Fruit fly (Drosophila melanogaster) whole organism, embryonic: ENCODE results near the gene CCDC53.

Experiments
- Bdp1 ChIP-seq: fragments of 200-800 bp; sonication (Bioruptor generic); optimal IDR thresholded peaks from 3 replicates; lab custom pipeline; 2016; ENCODE audit warnings: missing biosample characterization, missing genetic modification characterization
- CG10321 ChIP-seq: fragments of 200-800 bp; sonication (Bioruptor generic); IDR thresholded peaks from 2 replicates; pipeline ENCODE4 v1.3.6; 2022; ENCODE audit warnings: missing biosample characterization, missing genetic modification characterization
- CG10654 ChIP-seq: fragments of 200-800 bp; sonication (Bioruptor generic); optimal IDR thresholded peaks from 2 replicates; lab custom pipeline; 2016; ENCODE audit warnings: missing biosample characterization, missing genetic modification characterization
- CG13894 ChIP-seq: fragments of 200-800 bp; sonication (Bioruptor generic); optimal IDR thresholded peaks from 3 replicates; lab custom pipeline; 2018; ENCODE audit warnings: missing biosample characterization, mild to moderate bottlenecking, missing genetic modification characterization, moderate library complexity
- CG15696 ChIP-seq: fragments of 200-800 bp; sonication (Bioruptor generic); optimal IDR thresholded peaks from 2 replicates; lab custom pipeline; 2019; ENCODE audit warnings: missing biosample characterization, mild to moderate bottlenecking, missing genetic modification characterization, moderate library complexity
- CG17186 ChIP-seq: fragments of 200-800 bp; sonication (Bioruptor generic); optimal IDR thresholded peaks from 3 replicates; lab custom pipeline; 2017; ENCODE audit warnings: missing biosample characterization, missing genetic modification reagents, missing genetic modification characterization
- CG17802 ChIP-seq: fragments of 200-800 bp; sonication (Bioruptor generic); optimal IDR thresholded peaks from 2 replicates; lab custom pipeline; 2018; ENCODE audit warnings: missing biosample characterization, mild to moderate bottlenecking, missing genetic modification characterization, moderate library complexity
- CG30403 ChIP-seq: fragments of 200-800 bp; sonication (Bioruptor generic); optimal IDR thresholded peaks from 3 replicates; lab custom pipeline; 2016; ENCODE audit warnings: missing biosample characterization, missing genetic modification characterization
- CG3847 ChIP-seq: fragments of 200-800 bp; sonication (Bioruptor generic); IDR thresholded peaks from 2 replicates; pipeline ENCODE4 v1.3.6; 2022; ENCODE audit warnings: missing biosample characterization, missing genetic modification characterization
- CG4328 ChIP-seq: fragments of 200-800 bp; sonication (Bioruptor generic); optimal IDR thresholded peaks from 3 replicates; lab custom pipeline; 2017; ENCODE audit warnings: missing biosample characterization, missing genetic modification reagents, missing genetic modification characterization
- CG4404 ChIP-seq: fragments of 200-800 bp; sonication (Bioruptor generic); IDR thresholded peaks from 2 replicates; pipeline ENCODE4 v1.3.6; 2022; ENCODE audit warnings: missing biosample characterization, missing genetic modification characterization
- CG4424 ChIP-seq: fragments of 200-800 bp; sonication (Bioruptor generic); optimal IDR thresholded peaks from 3 replicates; lab custom pipeline; 2016; ENCODE audit warnings: missing biosample characterization, missing genetic modification characterization
- CG6254 ChIP-seq: fragments of 200-800 bp; sonication (Bioruptor generic); optimal IDR thresholded peaks from 3 replicates; lab custom pipeline; 2017; ENCODE audit warnings: mild to moderate bottlenecking, missing biosample characterization, missing genetic modification reagents, missing genetic modification characterization
- CG7271 ChIP-seq: fragments of 200-800 bp; sonication (Bioruptor generic); optimal IDR thresholded peaks from 2 replicates; lab custom pipeline; 2018; ENCODE audit warnings: missing biosample characterization, mild to moderate bottlenecking, missing genetic modification characterization, moderate library complexity
- D ChIP-seq, 2 experiments: fragments of 200-800 bp in 1 of 2; fragments of >200 bp in 1 of 2; sonication (Bioruptor generic) in 1 of 2; optimal IDR thresholded peaks; 2 replicates in 1 of 2; 3 replicates in 1 of 2; lab custom pipeline; 2017; ENCODE audit warnings: mild to moderate bottlenecking in 1 of 2, missing biosample characterization in 1 of 2, missing genetic modification characterization in 1 of 2, missing genetic modification reagents in 1 of 2
- Dfd ChIP-seq, 2 experiments: fragments of >200 bp; optimal IDR thresholded peaks; 2 replicates each; lab custom pipeline; 2017; ENCODE audit warnings: missing biosample characterization in 2 of 2, missing genetic modification characterization in 2 of 2
- Drgx ChIP-seq: fragments of 200-800 bp; sonication (Bioruptor generic); IDR thresholded peaks from 2 replicates; pipeline ENCODE4 v1.3.6; 2022; ENCODE audit warnings: missing biosample characterization, missing genetic modification characterization
- Ets65A ChIP-seq: fragments of 200-800 bp; sonication (Bioruptor generic); peaks from one replicate; lab custom pipeline; 2016; ENCODE audit warnings: missing biosample characterization, missing genetic modification characterization
- HLHmδ ChIP-seq: fragments of 200-800 bp; sonication (Bioruptor generic); optimal IDR thresholded peaks from 2 replicates; lab custom pipeline; 2018; ENCODE audit warnings: missing biosample characterization, mild to moderate bottlenecking, missing genetic modification characterization, moderate library complexity
- Hand ChIP-seq: fragments of 200-800 bp; sonication (Bioruptor generic); optimal IDR thresholded peaks from 2 replicates; lab custom pipeline; 2017; ENCODE audit warnings: mild to moderate bottlenecking, missing biosample characterization, missing genetic modification reagents, missing genetic modification characterization
- Hr39 ChIP-seq: fragments of >200 bp; optimal IDR thresholded peaks from 2 replicates; lab custom pipeline; 2017
- Hr78 ChIP-seq, 2 experiments: fragments of 200-800 bp in 1 of 2; fragments of >200 bp in 1 of 2; sonication (Bioruptor generic) in 1 of 2; optimal IDR thresholded peaks; 2 replicates each; lab custom pipeline; 2017 to 2019; ENCODE audit warnings: missing biosample characterization in 2 of 2, missing genetic modification characterization in 2 of 2, mild to moderate bottlenecking in 1 of 2, moderate library complexity in 1 of 2
- Hsf ChIP-seq: fragments of 200-800 bp; sonication (Bioruptor generic); optimal IDR thresholded peaks from 3 replicates; lab custom pipeline; 2016; ENCODE audit warnings: missing biosample characterization, missing genetic modification characterization
- Mrtf ChIP-seq: fragments of 200-800 bp; sonication (Bioruptor generic); IDR thresholded peaks from 3 replicates; pipeline ENCODE4 v1.3.6; 2022; ENCODE audit warnings: missing biosample characterization, missing genetic modification characterization
- Ravus ChIP-seq: fragments of 200-800 bp; sonication (Bioruptor generic); IDR thresholded peaks from 2 replicates; pipeline ENCODE4 v1.3.6; 2022; ENCODE audit warnings: missing biosample characterization, missing genetic modification characterization
- Rx ChIP-seq: fragments of 200-800 bp; sonication (Bioruptor generic); IDR thresholded peaks from 2 replicates; pipeline ENCODE4 v1.3.6; 2022; ENCODE audit warnings: missing biosample characterization, missing genetic modification characterization
- Sry-β ChIP-seq: fragments of 200-800 bp; sonication (Bioruptor generic); optimal IDR thresholded peaks from 2 replicates; lab custom pipeline; 2018; ENCODE audit warnings: missing biosample characterization, mild to moderate bottlenecking, missing genetic modification characterization, moderate library complexity
- Tbp ChIP-seq: fragments of >200 bp; optimal IDR thresholded peaks from 2 replicates; lab custom pipeline; 2018; ENCODE audit warnings: missing biosample characterization, missing genetic modification characterization
- bigmax ChIP-seq: fragments of 200-800 bp; sonication (Bioruptor generic); optimal IDR thresholded peaks from 2 replicates; lab custom pipeline; 2018; ENCODE audit warnings: missing biosample characterization, mild to moderate bottlenecking, missing genetic modification characterization
- cato ChIP-seq: fragments of 200-800 bp; sonication (Bioruptor generic); optimal IDR thresholded peaks from 2 replicates; lab custom pipeline; 2016; ENCODE audit warnings: missing biosample characterization, missing genetic modification characterization, borderline replicate concordance
- chm ChIP-seq: fragments of 200-800 bp; sonication (Bioruptor generic); IDR thresholded peaks from 2 replicates; pipeline ENCODE4 v1.3.6; 2022; ENCODE audit warnings: missing biosample characterization, missing genetic modification characterization
- crc ChIP-seq: fragments of 200-800 bp; sonication (Bioruptor generic); optimal IDR thresholded peaks from 2 replicates; lab custom pipeline; 2016; ENCODE audit warnings: missing biosample characterization, missing genetic modification characterization
- crp ChIP-seq, 2 experiments: fragments of 200-800 bp; sonication (Bioruptor generic); optimal IDR thresholded peaks; 2 replicates in 1 of 2; 3 replicates in 1 of 2; lab custom pipeline; 2017; ENCODE audit warnings: missing biosample characterization in 2 of 2, missing genetic modification characterization in 2 of 2, mild to moderate bottlenecking in 1 of 2, moderate library complexity in 1 of 2
- da ChIP-seq: fragments of 200-800 bp; sonication (Bioruptor generic); optimal IDR thresholded peaks from 2 replicates; lab custom pipeline; 2016; ENCODE audit warnings: missing biosample characterization, missing genetic modification characterization
- en ChIP-seq: fragments of 200-800 bp; sonication (Bioruptor generic); optimal IDR thresholded peaks from 2 replicates; lab custom pipeline; 2016; ENCODE audit warnings: missing biosample characterization, missing genetic modification characterization
- exex ChIP-seq: fragments of 200-800 bp; sonication (Bioruptor generic); optimal IDR thresholded peaks from 4 replicates; lab custom pipeline; 2018; ENCODE audit warnings: missing biosample characterization, mild to moderate bottlenecking, missing genetic modification characterization, moderate library complexity
- fru ChIP-seq: fragments of >200 bp; optimal IDR thresholded peaks from 2 replicates; lab custom pipeline; 2017
- fu2 ChIP-seq: fragments of 200-800 bp; sonication (Bioruptor generic); optimal IDR thresholded peaks from 2 replicates; lab custom pipeline; 2016; ENCODE audit warnings: missing biosample characterization, missing genetic modification characterization
- grau ChIP-seq: fragments of 200-800 bp; optimal IDR thresholded peaks from 3 replicates; lab custom pipeline; 2019; ENCODE audit warnings: missing biosample characterization, mild to moderate bottlenecking, missing genetic modification characterization, moderate library complexity
- hb ChIP-seq: fragments of 200-800 bp; sonication (Bioruptor generic); IDR thresholded peaks from 3 replicates; pipeline ENCODE4 v1.3.6; 2022; ENCODE audit warnings: missing biosample characterization, missing genetic modification characterization; ENCODE audit not compliant: partially characterized antibody
- lmd ChIP-seq: fragments of 200-800 bp; sonication (Bioruptor generic); IDR thresholded peaks from 2 replicates; pipeline ENCODE4 v1.3.6; 2022; ENCODE audit warnings: missing biosample characterization, missing genetic modification characterization
- mld ChIP-seq: fragments of 200-800 bp; sonication (Bioruptor generic); IDR thresholded peaks from 3 replicates; pipeline ENCODE4 v1.3.6; 2022; ENCODE audit warnings: missing biosample characterization, missing genetic modification characterization; ENCODE audit not compliant: partially characterized antibody
- p53 ChIP-seq: fragments of 200-800 bp; sonication (Bioruptor generic); optimal IDR thresholded peaks from 2 replicates; lab custom pipeline; 2016; ENCODE audit warnings: missing biosample characterization, missing genetic modification characterization
- prd ChIP-seq, 3 experiments: fragments of >200 bp in 2 of 3; fragments of 200-800 bp in 1 of 3; sonication (Bioruptor generic) in 1 of 3; optimal IDR thresholded peaks in 2 of 3; IDR thresholded peaks in 1 of 3; 2 replicates in 2 of 3; 3 replicates in 1 of 3; pipeline versions ENCODE4 v1.3.6 to Lab custom; 2017 to 2022; ENCODE audit warnings: missing biosample characterization in 1 of 3, missing genetic modification characterization in 1 of 3
- psq ChIP-seq: fragments of 200-800 bp; sonication (Bioruptor generic); optimal IDR thresholded peaks from 2 replicates; lab custom pipeline; 2017; ENCODE audit warnings: missing biosample characterization, missing genetic modification characterization
- pum ChIP-seq: fragments of 200-800 bp; sonication (Bioruptor generic); optimal IDR thresholded peaks from 2 replicates; lab custom pipeline; 2016; ENCODE audit warnings: missing biosample characterization, missing genetic modification characterization
- sim ChIP-seq: fragments of 200-800 bp; sonication (Bioruptor generic); IDR thresholded peaks from 2 replicates; pipeline ENCODE4 v1.3.6; 2022; ENCODE audit warnings: missing biosample characterization, missing genetic modification characterization
- trh ChIP-seq: fragments of 200-800 bp; sonication (Bioruptor generic); optimal IDR thresholded peaks from 2 replicates; lab custom pipeline; 2016; ENCODE audit warnings: missing biosample characterization, missing genetic modification characterization
- twi ChIP-seq: fragments of 200-800 bp; optimal IDR thresholded peaks from 2 replicates; lab custom pipeline; 2019; ENCODE audit warnings: missing biosample characterization, mild to moderate bottlenecking, missing genetic modification characterization, moderate library complexity

CCDC53 gene

dm6 chr2L:8082692-8083412 is 41.9 kb downstream of the CCDC53 start, which contains the start of gene Mcr (continued):
- TF ChIP-seq crp (GFP tag; optimal IDR thresholded peaks at IDR 0.05; lab: Kevin White, UChicago) (peak in 1 of 2 experiments; percentile 21), hb (GFP tag; lab: Robert Waterston, UW) (no peak), CG4328 (no peak), sim (GFP tag; lab: Robert Waterston, UW) (no peak), CG30403 (GFP tag; lab: Kevin White, UChicago) (no peak), lmd (GFP tag; lab: Robert Waterston, UW) (no peak), fu2 (GFP tag; lab: Kevin White, UChicago) (no peak), Hsf (GFP tag; lab: Kevin White, UChicago) (peak; percentile 19), CG10654 (GFP tag; lab: Kevin White, UChicago) (peak; percentile 12), bigmax (GFP tag; lab: Kevin White, UChicago) (no peak), CG13894 (tag; lab: Kevin White, UChicago) (no peak), en (GFP tag; lab: Kevin White, UChicago) (no peak), chm (GFP tag; lab: Robert Waterston, UW) (no peak; the same call in 1 of the 2 replicates), cato (GFP tag; lab: Kevin White, UChicago) (no peak), Hr78 (GFP tag; optimal IDR thresholded peaks at IDR 0.05; lab: Kevin White, UChicago) (no peak), Dfd (GFP tag; optimal IDR thresholded peaks at IDR 0.05; lab: Kevin White, UChicago) (no peak), CG7271 (no peak), CG10321 (GFP tag; lab: Robert Waterston, UW) (peak; percentile 53; the same call in 1 of the 2 replicates), twi (tag; lab: Kevin White, UChicago) (no peak), Bdp1 (GFP tag; lab: Kevin White, UChicago) (no peak), CG4424 (peak; percentile 8), Mrtf (GFP tag; lab: Robert Waterston, UW) (no peak), CG15696 (tag; lab: Kevin White, UChicago) (no peak), Tbp (GFP tag; lab: Kevin White, UChicago) (no peak), Rx (GFP tag; lab: Robert Waterston, UW) (no peak), pum (no peak), grau (peak; percentile 7), exex (no peak), Drgx (GFP tag; lab: Robert Waterston, UW) (peak; percentile 21; the same call in 1 of the 2 replicates), CG17186 (GFP tag; lab: Kevin White, UChicago) (no peak), Sry-β (GFP tag; lab: Kevin White, UChicago) (peak; percentile 23), Ets65A (GFP tag; lab: Kevin White, UChicago) (peak; percentile 38), Ravus (GFP tag; lab: Robert Waterston, UW) (no peak), prd (optimal IDR thresholded peaks at IDR 0.05; lab: Kevin White, UChicago) (no peak), prd (GFP tag; IDR thresholded peaks at IDR 0.05; lab: Robert Waterston, UW) (peak; percentile 28; the same call in 1 of the 3 replicates), crc (no peak), Hand (GFP tag; lab: Kevin White, UChicago) (no peak), D (optimal IDR thresholded peaks at IDR 0.05; lab: Kevin White, UChicago) (peak; percentile 47), D (GFP tag; optimal IDR thresholded peaks at IDR 0.05; lab: Kevin White, UChicago) (no peak), Hr39 (no peak), CG4404 (GFP tag; lab: Robert Waterston, UW) (no peak), CG17802 (tag; lab: Kevin White, UChicago) (no peak), CG6254 (no peak), trh (GFP tag; lab: Kevin White, UChicago) (no peak), mld (GFP tag; lab: Robert Waterston, UW) (no peak), da (GFP tag; lab: Kevin White, UChicago) (no peak), psq (GFP tag; lab: Kevin White, UChicago) (no peak), CG3847 (GFP tag; lab: Robert Waterston, UW) (no peak; the same call in 1 of the 2 replicates), fru (no peak), HLHmδ (GFP tag; lab: Kevin White, UChicago) (peak; percentile 0), p53 (GFP tag; lab: Kevin White, UChicago) (no peak)
